Worm (Caenorhabditis elegans): ENCODE measurements around the gene bmk-1.

Gene bmk-1

ce11 chrV:14481401-14481800, 24.6 kb upstream of the bmk-1 start, which contains the start of gene R02D5.7:
TSS of gene R02D5.7 (minus strand) at chrV:14481501.
- TF ChIP-seq unc-130 (GFP tag; optimal IDR thresholded peaks at IDR 0.05), result no peak
- TF ChIP-seq pqm-1 (tag; optimal IDR thresholded peaks at IDR 0.05), result peak; percentile 11
- TF ChIP-seq zag-1 (tag; optimal IDR thresholded peaks at IDR 0.05), result no peak
- TF ChIP-seq lsy-2 (tag; optimal IDR thresholded peaks at IDR 0.05), result no peak
- no peak for TF ChIP-seq aha-1 (tag)

- TF ChIP-seq zfp-3 (GFP tag; conservative IDR thresholded peaks at IDR 0.05) (no peak), set-16 (GFP tag; IDR thresholded peaks at IDR 0.05) (peak; percentile 83)
Measured at ce11 chrV:14480533-14480932, 23.7 kb upstream of the bmk-1 start.

- TF ChIP-seq fkh-10 (GFP tag; optimal IDR thresholded peaks at IDR 0.05) (no peak), mxl-2 (GFP tag; conservative IDR thresholded peaks at IDR 0.05) (no peak), mxl-3 (GFP tag; optimal IDR thresholded peaks at IDR 0.05) (no peak), cey-2 (tag; optimal IDR thresholded peaks at IDR 0.05; ENCODE audit: borderline replicate concordance, insufficient read depth) (no peak), nhr-10 (tag; optimal IDR thresholded peaks at IDR 0.05) (no peak), lin-15B (tag; optimal IDR thresholded peaks at IDR 0.05) (no peak), Y105C5A.15 (GFP tag; IDR thresholded peaks at IDR 0.05) (no peak)
Measured at ce11 chrV:14478979-14479378, 22.2 kb upstream of the bmk-1 start, which contains the start of gene clec-55. TSS of gene clec-55 (plus strand) at chrV:14479279.

ce11 chrV:14476680-14477079, 19.9 kb upstream of the bmk-1 start, which contains the start of gene clec-54:
TSS of gene clec-54 (plus strand) at chrV:14476903.
- TF ChIP-seq fos-1 (tag; optimal IDR thresholded peaks at IDR 0.05), result no peak
- TF ChIP-seq nhr-28 (tag; optimal IDR thresholded peaks at IDR 0.05), result peak; percentile 18
- no peak for TF ChIP-seq lir-3 (tag; optimal IDR thresholded peaks at IDR 0.05)
- TF ChIP-seq jun-1 (tag; optimal IDR thresholded peaks at IDR 0.05), result no peak
- no peak for TF ChIP-seq nhr-76 (tag; optimal IDR thresholded peaks at IDR 0.05)
- peak; percentile 17 for TF ChIP-seq hlh-11 (tag; optimal IDR thresholded peaks at IDR 0.05)
- peak; percentile 49; the same call in 1 of the 2 replicates for TF ChIP-seq dmd-6 (GFP tag; IDR thresholded peaks at IDR 0.05)
- no peak for TF ChIP-seq madf-5 (GFP tag; IDR thresholded peaks at IDR 0.05)
- peak in 1 of 2 experiments; percentile 43 for TF ChIP-seq unc-62 (GFP tag; optimal IDR thresholded peaks at IDR 0.05 in 1 of 2)
- no peak for TF ChIP-seq unc-62 (tag; optimal IDR thresholded peaks at IDR 0.05)
- TF ChIP-seq tra-1 (GFP tag; IDR thresholded peaks at IDR 0.05), result 0 out of 2 replicates have a peak, but pooled peaks have one; percentile 27
- no peak for TF ChIP-seq daf-16 (GFP tag; optimal IDR thresholded peaks at IDR 0.05)
- TF ChIP-seq daf-16 (tag; optimal IDR thresholded peaks at IDR 0.05), result peak; percentile 37
- TF ChIP-seq dve-1 (tag; optimal IDR thresholded peaks at IDR 0.05; ENCODE audit: insufficient read depth), result peak; percentile 12

DNA sequence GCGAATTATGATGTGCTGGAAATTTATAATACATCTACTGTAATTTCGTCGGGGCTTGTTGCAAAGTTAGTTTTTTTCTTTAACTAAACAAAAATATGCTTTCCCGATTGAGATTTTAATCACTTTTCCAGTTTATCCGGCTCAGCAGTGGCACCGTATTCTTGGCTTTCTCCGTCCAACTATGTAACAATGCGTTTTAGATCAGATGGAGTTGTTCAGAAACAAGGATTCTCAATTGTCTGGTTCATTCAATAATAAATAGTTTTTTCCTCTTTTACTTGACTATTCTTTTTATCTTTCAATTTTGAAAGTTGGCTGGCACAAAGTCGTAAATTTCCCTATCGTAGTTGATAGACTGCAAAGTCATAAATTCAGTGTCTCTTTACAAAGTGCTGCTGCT, 17.3 kb upstream of the bmk-1 start, which contains the start of gene clec-56:
Gene clec-56, plus strand, starts transcription at position 301 of the 400 bp plus-strand sequence.
- TF ChIP-seq nhr-28 (tag; optimal IDR thresholded peaks at IDR 0.05) (peak; percentile 36), ceh-20 (GFP tag; IDR thresholded peaks at IDR 0.05) (0 out of 2 replicates have a peak, but pooled peaks have one; percentile 18), hlh-11 (tag; optimal IDR thresholded peaks at IDR 0.05) (peak; percentile 2), pqm-1 (tag; optimal IDR thresholded peaks at IDR 0.05) (peak; percentile 35), T26A8.4 (GFP tag; IDR thresholded peaks at IDR 0.05) (no peak), pha-4 (GFP tag; IDR thresholded peaks at IDR 0.05) (no peak), pha-4 (tag; optimal IDR thresholded peaks at IDR 0.05) (no peak), tag-97 (GFP tag; IDR thresholded peaks at IDR 0.05) (no peak), zfp-2 (tag; optimal IDR thresholded peaks at IDR 0.05) (no peak)

All from whole organism, L4 larva.